Worm (Caenorhabditis elegans) whole organism, L1 larva: ENCODE data around the gene W06A7.4.

Experiments used
- C16A3.4 ChIP-seq: fragments of 150-350 bp; optimal IDR thresholded peaks from 2 replicates; lab custom pipeline; 2014; ENCODE audit warnings: missing biosample characterization, missing genetic modification characterization
- C34B4.2 ChIP-seq: sonication (generic microtip); optimal IDR thresholded peaks from 2 replicates; lab custom pipeline; 2017; ENCODE audit warnings: mild to moderate bottlenecking, missing genetic modification characterization, missing compliant biosample characterization
- aha-1 ChIP-seq: fragments of 150-350 bp; optimal IDR thresholded peaks from 2 replicates; lab custom pipeline; 2014; ENCODE audit warnings: missing biosample characterization, missing genetic modification characterization
- alr-1 ChIP-seq: fragments of 200-800 bp; sonication (Bioruptor generic); optimal IDR thresholded peaks from 2 replicates; lab custom pipeline; 2018; ENCODE audit warnings: borderline replicate concordance, mild to moderate bottlenecking, missing genetic modification characterization, missing compliant biosample characterization
- blmp-1 ChIP-seq: fragments of 150-350 bp; optimal IDR thresholded peaks from 2 replicates; lab custom pipeline; 2014; ENCODE audit warnings: missing biosample characterization, missing genetic modification characterization
- ceh-63 ChIP-seq: fragments of 200-800 bp; sonication (Bioruptor generic); optimal IDR thresholded peaks from 2 replicates; lab custom pipeline; 2018; ENCODE audit warnings: mild to moderate bottlenecking, missing genetic modification characterization, missing compliant biosample characterization
- ceh-88 ChIP-seq: fragments of 200-800 bp; sonication (Bioruptor generic); IDR thresholded peaks from 2 replicates; pipeline ENCODE4 v1.3.6; 2022; ENCODE audit warnings: missing genetic modification characterization, missing compliant biosample characterization
- ces-1 ChIP-seq: fragments of 150-350 bp; optimal IDR thresholded peaks from 2 replicates; lab custom pipeline; 2014; ENCODE audit warnings: missing biosample characterization, missing genetic modification reagents, missing genetic modification characterization
- dpl-1 ChIP-seq, 3 experiments: fragments of 150-350 bp in 2 of 3; sonication (generic microtip) in 1 of 3; optimal IDR thresholded peaks; 2 replicates each; lab custom pipeline; 2014 to 2017; ENCODE audit warnings: missing biosample characterization in 3 of 3, missing genetic modification characterization in 3 of 3, missing genetic modification reagents in 3 of 3
- efl-1 ChIP-seq, 4 experiments: fragments of 150-350 bp; optimal IDR thresholded peaks in 3 of 4; peaks in 1 of 4; 1 replicate in 1 of 4; 2 replicates in 3 of 4; lab custom pipeline; 2014; ENCODE audit warnings: missing biosample characterization in 2 of 4, missing genetic modification characterization in 2 of 4, missing genetic modification reagents in 2 of 4
- efl-3 ChIP-seq: fragments of 200-800 bp; sonication (Bioruptor generic); optimal IDR thresholded peaks from 2 replicates; lab custom pipeline; 2018; ENCODE audit warnings: mild to moderate bottlenecking, missing genetic modification characterization, missing compliant biosample characterization
- egl-13 ChIP-seq: sonication (generic microtip); optimal IDR thresholded peaks from 2 replicates; lab custom pipeline; 2016; ENCODE audit warnings: missing genotype, missing genetic modification reagents, missing genetic modification characterization, missing compliant biosample characterization
- egl-27 ChIP-seq, 2 experiments: fragments of 150-350 bp in 1 of 2; sonication (generic microtip); optimal IDR thresholded peaks; 3 replicates each; lab custom pipeline; 2017 to 2018; ENCODE audit warnings: missing biosample characterization in 2 of 2, missing genetic modification characterization in 2 of 2, missing genetic modification reagents in 2 of 2
- ets-5 ChIP-seq: fragments of 200-800 bp; sonication (Bioruptor generic); IDR thresholded peaks from 2 replicates; pipeline ENCODE4 v1.3.6; 2022; ENCODE audit warnings: missing genetic modification characterization, missing compliant biosample characterization
- fkh-4 ChIP-seq: sonication (generic microtip); optimal IDR thresholded peaks from 2 replicates; lab custom pipeline; 2016; ENCODE audit warnings: missing compliant biosample characterization, missing genetic modification characterization, borderline replicate concordance
- grh-1 ChIP-seq: fragments of 200-800 bp; sonication (Bioruptor generic); IDR thresholded peaks from 2 replicates; pipeline ENCODE4 v1.3.6; 2022; ENCODE audit warnings: missing genetic modification reagents, missing genetic modification characterization, missing compliant biosample characterization
- hlh-17 ChIP-seq: fragments of 200-800 bp; sonication (Bioruptor generic); optimal IDR thresholded peaks from 2 replicates; lab custom pipeline; 2018; ENCODE audit warnings: missing genetic modification characterization, mild to moderate bottlenecking, missing compliant biosample characterization, moderate library complexity, borderline replicate concordance
- isw-1 ChIP-seq: fragments of 200-800 bp; sonication (Bioruptor generic); IDR thresholded peaks from 2 replicates; pipeline ENCODE4 v1.3.6; 2022; ENCODE audit warnings: missing genetic modification characterization, missing compliant biosample characterization
- lin-13 ChIP-seq: fragments of 150-350 bp; optimal IDR thresholded peaks from 2 replicates; lab custom pipeline; 2014; ENCODE audit warnings: missing biosample characterization, missing genetic modification reagents, missing genetic modification characterization
- lin-14 ChIP-seq: fragments of 200-800 bp; sonication (Bioruptor generic); optimal IDR thresholded peaks from 2 replicates; lab custom pipeline; 2018; ENCODE audit warnings: mild to moderate bottlenecking, missing genetic modification characterization, moderate library complexity, missing compliant biosample characterization
- lin-35 ChIP-seq, 2 experiments: fragments of 150-350 bp; optimal IDR thresholded peaks; 2 replicates each; lab custom pipeline; 2014; ENCODE audit warnings: missing biosample characterization in 2 of 2, missing genetic modification characterization in 2 of 2, missing genetic modification reagents in 2 of 2
- lir-3 ChIP-seq: sonication (generic microtip); optimal IDR thresholded peaks from 2 replicates; lab custom pipeline; 2016; ENCODE audit warnings: mild to moderate bottlenecking, missing genetic modification characterization, moderate library complexity, missing compliant biosample characterization; ENCODE audit not compliant: poor library complexity
- lsy-2 ChIP-seq, 2 experiments: fragments of 150-350 bp; optimal IDR thresholded peaks; 2 replicates each; lab custom pipeline; 2014; ENCODE audit warnings: missing biosample characterization in 2 of 2, missing genetic modification characterization in 2 of 2
- mdl-1 ChIP-seq, 2 experiments: fragments of 150-350 bp; optimal IDR thresholded peaks; 2 replicates each; lab custom pipeline; 2014 to 2017; ENCODE audit warnings: missing biosample characterization in 2 of 2, missing genetic modification characterization in 2 of 2, inconsistent platforms in 1 of 2
- mef-2 ChIP-seq: fragments of 150-350 bp; optimal IDR thresholded peaks from 2 replicates; lab custom pipeline; 2014; ENCODE audit warnings: missing biosample characterization, missing genetic modification characterization
- nhr-12 ChIP-seq: sonication (generic microtip); optimal IDR thresholded peaks from 2 replicates; lab custom pipeline; 2017; ENCODE audit warnings: missing biosample characterization, missing genetic modification characterization
- nhr-19 ChIP-seq: fragments of 200-800 bp; sonication (Bioruptor generic); conservative IDR thresholded peaks from 2 replicates; pipeline ENCODE4 v1.3.6; 2022; ENCODE audit warnings: missing genetic modification characterization, missing compliant biosample characterization
- nhr-28 ChIP-seq: fragments of 150-350 bp; optimal IDR thresholded peaks from 2 replicates; lab custom pipeline; 2014; ENCODE audit warnings: missing biosample characterization, missing genetic modification characterization
- nhr-76 ChIP-seq: sonication (generic microtip); optimal IDR thresholded peaks from 2 replicates; lab custom pipeline; 2017; ENCODE audit warnings: missing biosample characterization, missing genetic modification characterization
- nhr-84 ChIP-seq: sonication (generic microtip); optimal IDR thresholded peaks from 2 replicates; lab custom pipeline; 2017; ENCODE audit warnings: missing biosample characterization, missing genetic modification characterization
- nhr-85 ChIP-seq: sonication (generic microtip); peaks from one replicate; lab custom pipeline; 2016; ENCODE audit warnings: missing genetic modification characterization, inconsistent platforms, missing compliant biosample characterization
- nhr-90 ChIP-seq: sonication (generic microtip); optimal IDR thresholded peaks from 2 replicates; lab custom pipeline; 2016; ENCODE audit warnings: mild to moderate bottlenecking, missing genetic modification characterization, missing compliant biosample characterization; ENCODE audit not compliant: poor library complexity
- pag-3 ChIP-seq: sonication (generic microtip); optimal IDR thresholded peaks from 2 replicates; lab custom pipeline; 2017; ENCODE audit warnings: missing genetic modification characterization, mild to moderate bottlenecking, missing compliant biosample characterization, antibody characterized with exemption, borderline replicate concordance; ENCODE audit not compliant: insufficient read depth
- pax-3 ChIP-seq: fragments of 200-800 bp; sonication (Bioruptor generic); optimal IDR thresholded peaks from 2 replicates; lab custom pipeline; 2018; ENCODE audit warnings: mild to moderate bottlenecking, missing genetic modification characterization, moderate library complexity, missing compliant biosample characterization
- pqm-1 ChIP-seq: sonication (generic microtip); optimal IDR thresholded peaks from 3 replicates; lab custom pipeline; 2017; ENCODE audit warnings: missing biosample characterization, missing genetic modification characterization
- rnt-1 ChIP-seq: sonication (generic microtip); optimal IDR thresholded peaks from 2 replicates; lab custom pipeline; 2016; ENCODE audit warnings: mild to moderate bottlenecking, missing genetic modification characterization, moderate library complexity, missing compliant biosample characterization
- snpc-4 ChIP-seq: fragments of 150-350 bp; optimal IDR thresholded peaks from 2 replicates; lab custom pipeline; 2014; ENCODE audit warnings: missing biosample characterization, missing genetic modification characterization
- snu-23 ChIP-seq: sonication (generic microtip); optimal IDR thresholded peaks from 2 replicates; lab custom pipeline; 2016; ENCODE audit warnings: missing genetic modification characterization, missing compliant biosample characterization
- sptf-1 ChIP-seq: fragments of 150-350 bp; optimal IDR thresholded peaks from 2 replicates; lab custom pipeline; 2014; ENCODE audit warnings: missing biosample characterization, missing genetic modification characterization
- sup-37 ChIP-seq: fragments of 200-800 bp; sonication (Bioruptor generic); optimal IDR thresholded peaks from 2 replicates; lab custom pipeline; 2018; ENCODE audit warnings: mild to moderate bottlenecking, missing genetic modification characterization, missing compliant biosample characterization
- swsn-7 ChIP-seq: sonication (generic microtip); optimal IDR thresholded peaks from 2 replicates; lab custom pipeline; 2016; ENCODE audit warnings: missing genetic modification characterization, missing compliant biosample characterization
- tbx-2 ChIP-seq: sonication (generic microtip); optimal IDR thresholded peaks from 2 replicates; lab custom pipeline; 2016; ENCODE audit warnings: missing genetic modification characterization, missing compliant biosample characterization
- unc-130 ChIP-seq: fragments of 150-350 bp; optimal IDR thresholded peaks from 2 replicates; lab custom pipeline; 2017; ENCODE audit warnings: missing biosample characterization, missing genetic modification characterization, inconsistent platforms
- unc-62 ChIP-seq: fragments of 150-350 bp; optimal IDR thresholded peaks from 2 replicates; lab custom pipeline; 2014; ENCODE audit warnings: missing biosample characterization, missing genetic modification reagents, missing genetic modification characterization
- unc-98 ChIP-seq: fragments of 200-800 bp; sonication (Bioruptor generic); IDR thresholded peaks from 2 replicates; pipeline ENCODE4 v1.3.6; 2022; ENCODE audit warnings: missing genetic modification characterization, missing compliant biosample characterization
- xbp-1 ChIP-seq: sonication (generic microtip); optimal IDR thresholded peaks from 2 replicates; lab custom pipeline; 2016; ENCODE audit warnings: missing genetic modification characterization, missing compliant biosample characterization
- zip-4 ChIP-seq: fragments of 200-800 bp; sonication (Bioruptor generic); optimal IDR thresholded peaks from 2 replicates; lab custom pipeline; 2018; ENCODE audit warnings: mild to moderate bottlenecking, missing genetic modification characterization, moderate library complexity, missing compliant biosample characterization
- ztf-4 ChIP-seq: fragments of 150-350 bp; optimal IDR thresholded peaks from 2 replicates; lab custom pipeline; 2014; ENCODE audit warnings: missing biosample characterization, missing genetic modification characterization

Gene W06A7.4

ce11 chrV:14853739-14854138, 29.5 kb downstream of the W06A7.4 start:
- TF ChIP-seq hlh-17 (GFP tag; lab: Kevin White, UChicago) = no peak
- no peak for TF ChIP-seq aha-1 (tag; lab: Kevin White, UChicago)

- TF ChIP-seq tbx-2 = no peak
- TF ChIP-seq lin-14 (GFP tag; lab: Kevin White, UChicago) = peak; percentile 30
These were observed 30.0 kb downstream of the W06A7.4 start for ce11 chrV:14854261-14854660.

ce11 chrV:14855626-14856025, 31.4 kb downstream of the W06A7.4 start:
- TF ChIP-seq nhr-28 (tag; lab: Kevin White, UChicago) (no peak), pqm-1 (tag; lab: Kevin White, UChicago) (no peak), xbp-1 (tag; lab: Kevin White, UChicago) (no peak), nhr-85 (tag; lab: Kevin White, UChicago) (no peak), ces-1 (GFP tag; lab: Kevin White, UChicago) (no peak), zip-4 (peak; percentile 1), lin-35 (GFP tag; optimal IDR thresholded peaks at IDR 0.05; lab: Kevin White, UChicago) (peak in 1 of 2 experiments; percentile 51), C34B4.2 (tag; lab: Kevin White, UChicago) (no peak), tbx-2 (no peak), egl-13 (tag; lab: Kevin White, UChicago) (no peak), ets-5 (GFP tag; lab: Robert Waterston, UW) (no peak), grh-1 (no peak), unc-130 (peak; percentile 47), lir-3 (tag; lab: Kevin White, UChicago) (no peak), dpl-1 (GFP tag; optimal IDR thresholded peaks at IDR 0.05; lab: Kevin White, UChicago) (peak in 1 of 3 experiments; percentile 4), mef-2 (no peak), lin-13 (GFP tag; lab: Kevin White, UChicago) (no peak), nhr-19 (peak; percentile 47), pax-3 (peak; percentile 42), ztf-4 (tag; lab: Kevin White, UChicago) (no peak), rnt-1 (tag; lab: Kevin White, UChicago) (peak; percentile 63), snu-23 (GFP tag; lab: Kevin White, UChicago) (peak; percentile 55), lsy-2 (tag; optimal IDR thresholded peaks at IDR 0.05; lab: Kevin White, UChicago) (no peak), mdl-1 (tag; optimal IDR thresholded peaks at IDR 0.05; lab: Kevin White, UChicago) (no peak), ceh-88 (GFP tag; lab: Robert Waterston, UW) (no peak), fkh-4 (tag; lab: Kevin White, UChicago) (no peak), egl-27 (tag; optimal IDR thresholded peaks at IDR 0.05; lab: Kevin White, UChicago) (no peak), nhr-84 (tag; lab: Kevin White, UChicago) (no peak), nhr-12 (tag; lab: Kevin White, UChicago) (no peak), ceh-63 (GFP tag; lab: Kevin White, UChicago) (no peak), isw-1 (GFP tag; lab: Robert Waterston, UW) (no peak), nhr-76 (no peak), efl-3 (GFP tag; lab: Kevin White, UChicago) (no peak), snpc-4 (tag; lab: Kevin White, UChicago) (peak; percentile 11), sptf-1 (tag; lab: Kevin White, UChicago) (no peak), blmp-1 (no peak), unc-98 (GFP tag; lab: Robert Waterston, UW) (no peak), alr-1 (tag; lab: Kevin White, UChicago) (no peak), pag-3 (tag; lab: Kevin White, UChicago) (no peak), C16A3.4 (tag; lab: Kevin White, UChicago) (peak; percentile 50), efl-1 (optimal IDR thresholded peaks at IDR 0.05; lab: Kevin White, UChicago) (peak; percentile 0 to 13), efl-1 (GFP tag; optimal IDR thresholded peaks at IDR 0.05 in 1 of 2; lab: Kevin White, UChicago) (peak in 1 of 2 experiments; percentile 51), swsn-7 (tag; lab: Kevin White, UChicago) (peak; percentile 6), nhr-90 (tag; lab: Kevin White, UChicago) (peak; percentile 55), sup-37 (GFP tag; lab: Kevin White, UChicago) (no peak), unc-62 (GFP tag; lab: Kevin White, UChicago) (no peak)
